Fruit fly (Drosophila melanogaster) whole organism, embryonic: ENCODE results near the gene CG42728.

Experiments
- C15 ChIP-seq: fragments of 200-800 bp; sonication (Bioruptor generic); IDR thresholded peaks from 3 replicates; pipeline ENCODE4 v1.3.6; 2022; ENCODE audit warnings: missing biosample characterization, missing genetic modification characterization
- CG10274 ChIP-seq: fragments of 200-800 bp; sonication (Bioruptor generic); optimal IDR thresholded peaks from 3 replicates; lab custom pipeline; 2017; ENCODE audit warnings: missing biosample characterization, mild to moderate bottlenecking, missing genetic modification characterization
- CG11398 ChIP-seq: fragments of 200-800 bp; sonication (Bioruptor generic); optimal IDR thresholded peaks from 2 replicates; lab custom pipeline; 2016; ENCODE audit warnings: missing biosample characterization, missing genetic modification characterization
- CG12299 ChIP-seq: fragments of 200-800 bp; sonication (Bioruptor generic); optimal IDR thresholded peaks from 2 replicates; lab custom pipeline; 2018; ENCODE audit warnings: missing biosample characterization, mild to moderate bottlenecking, missing genetic modification characterization
- CG13424 ChIP-seq: fragments of 200-800 bp; sonication (Bioruptor generic); optimal IDR thresholded peaks from 2 replicates; lab custom pipeline; 2019; ENCODE audit warnings: missing biosample characterization, mild to moderate bottlenecking, missing genetic modification characterization, moderate library complexity
- CG14965 ChIP-seq: fragments of 200-800 bp; sonication (Bioruptor generic); optimal IDR thresholded peaks from 2 replicates; lab custom pipeline; 2016; ENCODE audit warnings: missing biosample characterization, missing genetic modification characterization, borderline replicate concordance
- CG17912 ChIP-seq: fragments of 200-800 bp; sonication (Bioruptor generic); optimal IDR thresholded peaks from 2 replicates; lab custom pipeline; 2018; ENCODE audit warnings: missing biosample characterization, mild to moderate bottlenecking, missing genetic modification characterization
- CG18011 ChIP-seq: fragments of 200-800 bp; sonication (Bioruptor generic); optimal IDR thresholded peaks from 2 replicates; lab custom pipeline; 2017; ENCODE audit warnings: missing biosample characterization, missing genetic modification characterization, mild to moderate bottlenecking, moderate library complexity, missing genotype
- CG1832 ChIP-seq: fragments of 200-800 bp; sonication (Bioruptor generic); optimal IDR thresholded peaks from 2 replicates; lab custom pipeline; 2017; ENCODE audit warnings: missing biosample characterization, mild to moderate bottlenecking, missing genetic modification characterization, inconsistent platforms
- CG2129 ChIP-seq: fragments of 200-800 bp; sonication (Bioruptor generic); IDR thresholded peaks from 2 replicates; pipeline ENCODE4 v1.3.6; 2022; ENCODE audit warnings: missing biosample characterization, missing genetic modification characterization; ENCODE audit not compliant: partially characterized antibody
- CG30431 ChIP-seq: fragments of 200-800 bp; sonication (Bioruptor generic); optimal IDR thresholded peaks from 2 replicates; lab custom pipeline; 2017; ENCODE audit warnings: missing biosample characterization, missing genetic modification characterization
- CG3065 ChIP-seq: fragments of 200-800 bp; sonication (Bioruptor generic); optimal IDR thresholded peaks from 2 replicates; lab custom pipeline; 2016; ENCODE audit warnings: missing biosample characterization, missing genetic modification characterization
- CG3995 ChIP-seq: fragments of 200-800 bp; sonication (Bioruptor generic); optimal IDR thresholded peaks from 3 replicates; lab custom pipeline; 2016; ENCODE audit warnings: missing biosample characterization, missing genetic modification characterization
- CG4617 ChIP-seq: fragments of 200-800 bp; sonication (Bioruptor generic); optimal IDR thresholded peaks from 3 replicates; lab custom pipeline; 2016; ENCODE audit warnings: missing biosample characterization, missing genetic modification characterization, borderline replicate concordance
- CG4730 ChIP-seq: fragments of 200-800 bp; sonication (Bioruptor generic); IDR thresholded peaks from 2 replicates; pipeline ENCODE4 v1.3.6; 2022; ENCODE audit warnings: missing biosample characterization, missing genetic modification characterization
- CG8944 ChIP-seq: fragments of 200-800 bp; sonication (Bioruptor generic); optimal IDR thresholded peaks from 3 replicates; lab custom pipeline; 2016; ENCODE audit warnings: missing biosample characterization, missing genetic modification characterization
- CG9609 ChIP-seq: fragments of 200-800 bp; sonication (Bioruptor generic); optimal IDR thresholded peaks from 3 replicates; lab custom pipeline; 2016; ENCODE audit warnings: missing biosample characterization, missing genetic modification characterization
- CG9876 ChIP-seq: fragments of 200-800 bp; sonication (Bioruptor generic); optimal IDR thresholded peaks from 2 replicates; lab custom pipeline; 2016; ENCODE audit warnings: missing biosample characterization, missing genetic modification characterization
- E2f2 ChIP-seq: fragments of 200-800 bp; sonication (Bioruptor generic); IDR thresholded peaks from 2 replicates; pipeline ENCODE4 v1.3.6; 2022; ENCODE audit warnings: missing biosample characterization, missing genetic modification characterization
- Elba2 ChIP-seq: fragments of 200-800 bp; sonication (Bioruptor generic); optimal IDR thresholded peaks from 3 replicates; lab custom pipeline; 2016; ENCODE audit warnings: missing biosample characterization, missing genetic modification characterization
- H15 ChIP-seq: fragments of 200-800 bp; sonication (Bioruptor generic); IDR thresholded peaks from 3 replicates; pipeline ENCODE4 v1.3.6; 2022; ENCODE audit warnings: missing biosample characterization, missing genetic modification characterization
- Hr51 ChIP-seq, 2 experiments: fragments of 200-800 bp; sonication (Bioruptor generic); optimal IDR thresholded peaks; 2 replicates in 1 of 2; 3 replicates in 1 of 2; lab custom pipeline; 2016 to 2018; ENCODE audit warnings: missing biosample characterization in 2 of 2, missing genetic modification characterization in 2 of 2, mild to moderate bottlenecking in 1 of 2, moderate library complexity in 1 of 2
- Kr ChIP-seq: fragments of 200-800 bp; sonication (Bioruptor generic); optimal IDR thresholded peaks from 2 replicates; lab custom pipeline; 2017; ENCODE audit warnings: missing biosample characterization, mild to moderate bottlenecking, missing genetic modification characterization
- Lhr ChIP-seq: fragments of 200-800 bp; sonication (Bioruptor generic); optimal IDR thresholded peaks from 3 replicates; lab custom pipeline; 2017; ENCODE audit warnings: mild to moderate bottlenecking, missing biosample characterization, missing genetic modification reagents, missing genetic modification characterization
- Oaz ChIP-seq: fragments of 200-800 bp; sonication (Bioruptor generic); IDR thresholded peaks from 2 replicates; pipeline ENCODE4 v1.3.6; 2022; ENCODE audit warnings: missing biosample characterization, missing genetic modification characterization
- Trl ChIP-seq, 3 experiments: fragments of >200 bp in 2 of 3; fragments of 200-800 bp in 1 of 3; sonication (Bioruptor generic) in 1 of 3; optimal IDR thresholded peaks; 2 replicates in 1 of 3; 3 replicates in 2 of 3; lab custom pipeline; 2016 to 2017; ENCODE audit warnings: missing biosample characterization in 1 of 3, missing genetic modification characterization in 1 of 3
- bab2 ChIP-seq: fragments of 200-800 bp; sonication (Bioruptor generic); optimal IDR thresholded peaks from 2 replicates; lab custom pipeline; 2016; ENCODE audit warnings: missing biosample characterization, missing genetic modification characterization
- bigmax ChIP-seq: fragments of 200-800 bp; sonication (Bioruptor generic); optimal IDR thresholded peaks from 2 replicates; lab custom pipeline; 2018; ENCODE audit warnings: missing biosample characterization, mild to moderate bottlenecking, missing genetic modification characterization
- crol ChIP-seq: fragments of 200-800 bp; sonication (Bioruptor generic); IDR thresholded peaks from 2 replicates; pipeline ENCODE4 v1.3.6; 2022; ENCODE audit warnings: missing biosample characterization, missing genetic modification characterization
- dati ChIP-seq: fragments of 200-800 bp; sonication (Bioruptor generic); IDR thresholded peaks from 2 replicates; pipeline ENCODE4 v1.3.6; 2022; ENCODE audit warnings: missing biosample characterization, missing genetic modification characterization
- ems ChIP-seq: fragments of 200-800 bp; sonication (Bioruptor generic); optimal IDR thresholded peaks from 3 replicates; lab custom pipeline; 2016; ENCODE audit warnings: missing biosample characterization, missing genetic modification characterization
- fd3F ChIP-seq: fragments of 200-800 bp; sonication (Bioruptor generic); optimal IDR thresholded peaks from 2 replicates; lab custom pipeline; 2018; ENCODE audit warnings: missing biosample characterization, mild to moderate bottlenecking, missing genetic modification characterization, moderate library complexity
- gem ChIP-seq: fragments of 200-800 bp; sonication (Bioruptor generic); optimal IDR thresholded peaks from 2 replicates; lab custom pipeline; 2019; ENCODE audit warnings: missing biosample characterization, mild to moderate bottlenecking, missing genetic modification characterization, moderate library complexity
- kah ChIP-seq: fragments of 200-800 bp; sonication (Bioruptor generic); optimal IDR thresholded peaks from 2 replicates; lab custom pipeline; 2018; ENCODE audit warnings: missing biosample characterization, mild to moderate bottlenecking, missing genetic modification characterization
- lmd ChIP-seq: fragments of 200-800 bp; sonication (Bioruptor generic); IDR thresholded peaks from 2 replicates; pipeline ENCODE4 v1.3.6; 2022; ENCODE audit warnings: missing biosample characterization, missing genetic modification characterization
- lola ChIP-seq, 3 experiments: fragments of >200 bp in 2 of 3; fragments of 200-800 bp in 1 of 3; sonication (Bioruptor generic) in 1 of 3; optimal IDR thresholded peaks; 2 replicates each; lab custom pipeline; 2017 to 2019; ENCODE audit warnings: missing biosample characterization in 3 of 3, missing genetic modification characterization in 3 of 3, mild to moderate bottlenecking in 1 of 3, moderate library complexity in 1 of 3
- maf-S ChIP-seq: fragments of 200-800 bp; sonication (Bioruptor generic); optimal IDR thresholded peaks from 2 replicates; lab custom pipeline; 2016; ENCODE audit warnings: missing biosample characterization, missing genetic modification characterization
- nerfin-2 ChIP-seq: fragments of 200-800 bp; sonication (Bioruptor generic); IDR thresholded peaks from 2 replicates; pipeline ENCODE4 v1.3.6; 2022; ENCODE audit warnings: missing biosample characterization, missing genetic modification characterization; ENCODE audit not compliant: partially characterized antibody
- oc ChIP-seq: fragments of 200-800 bp; sonication (Bioruptor generic); optimal IDR thresholded peaks from 2 replicates; lab custom pipeline; 2018; ENCODE audit warnings: missing biosample characterization, mild to moderate bottlenecking, missing genetic modification characterization, moderate library complexity
- pan ChIP-seq, 4 experiments: fragments of >200 bp in 3 of 4; fragments of 200-800 bp in 1 of 4; sonication (Bioruptor generic) in 1 of 4; optimal IDR thresholded peaks in 3 of 4; IDR thresholded peaks in 1 of 4; 2 replicates each; pipeline versions ENCODE4 v1.3.6 to Lab custom; 2017 to 2022; ENCODE audit warnings: missing biosample characterization in 2 of 4, missing genetic modification characterization in 2 of 4, mixed read lengths in 1 of 4
- pita ChIP-seq: fragments of 200-800 bp; sonication (Bioruptor generic); optimal IDR thresholded peaks from 2 replicates; lab custom pipeline; 2017; ENCODE audit warnings: missing biosample characterization, mild to moderate bottlenecking, missing genetic modification characterization
- pzg ChIP-seq: fragments of 200-800 bp; sonication (Bioruptor generic); optimal IDR thresholded peaks from 3 replicates; lab custom pipeline; 2018; ENCODE audit warnings: missing biosample characterization, mild to moderate bottlenecking, missing genetic modification characterization, moderate library complexity
- ro ChIP-seq: fragments of 200-800 bp; sonication (Bioruptor generic); IDR thresholded peaks from 2 replicates; pipeline ENCODE4 v1.3.6; 2022; ENCODE audit warnings: missing biosample characterization, missing genetic modification characterization
- seq ChIP-seq: fragments of 200-800 bp; sonication (Bioruptor generic); IDR thresholded peaks from 2 replicates; pipeline ENCODE4 v1.3.6; 2022; ENCODE audit warnings: missing biosample characterization, missing genetic modification characterization
- sisA ChIP-seq: fragments of 200-800 bp; sonication (Bioruptor generic); IDR thresholded peaks from 2 replicates; pipeline ENCODE4 v1.3.6; 2022; ENCODE audit warnings: missing biosample characterization, missing genetic modification characterization
- unpg ChIP-seq: fragments of 200-800 bp; sonication (Bioruptor generic); optimal IDR thresholded peaks from 3 replicates; lab custom pipeline; 2018; ENCODE audit warnings: missing biosample characterization, mild to moderate bottlenecking, missing genetic modification characterization, moderate library complexity

Gene CG42728

DNA sequence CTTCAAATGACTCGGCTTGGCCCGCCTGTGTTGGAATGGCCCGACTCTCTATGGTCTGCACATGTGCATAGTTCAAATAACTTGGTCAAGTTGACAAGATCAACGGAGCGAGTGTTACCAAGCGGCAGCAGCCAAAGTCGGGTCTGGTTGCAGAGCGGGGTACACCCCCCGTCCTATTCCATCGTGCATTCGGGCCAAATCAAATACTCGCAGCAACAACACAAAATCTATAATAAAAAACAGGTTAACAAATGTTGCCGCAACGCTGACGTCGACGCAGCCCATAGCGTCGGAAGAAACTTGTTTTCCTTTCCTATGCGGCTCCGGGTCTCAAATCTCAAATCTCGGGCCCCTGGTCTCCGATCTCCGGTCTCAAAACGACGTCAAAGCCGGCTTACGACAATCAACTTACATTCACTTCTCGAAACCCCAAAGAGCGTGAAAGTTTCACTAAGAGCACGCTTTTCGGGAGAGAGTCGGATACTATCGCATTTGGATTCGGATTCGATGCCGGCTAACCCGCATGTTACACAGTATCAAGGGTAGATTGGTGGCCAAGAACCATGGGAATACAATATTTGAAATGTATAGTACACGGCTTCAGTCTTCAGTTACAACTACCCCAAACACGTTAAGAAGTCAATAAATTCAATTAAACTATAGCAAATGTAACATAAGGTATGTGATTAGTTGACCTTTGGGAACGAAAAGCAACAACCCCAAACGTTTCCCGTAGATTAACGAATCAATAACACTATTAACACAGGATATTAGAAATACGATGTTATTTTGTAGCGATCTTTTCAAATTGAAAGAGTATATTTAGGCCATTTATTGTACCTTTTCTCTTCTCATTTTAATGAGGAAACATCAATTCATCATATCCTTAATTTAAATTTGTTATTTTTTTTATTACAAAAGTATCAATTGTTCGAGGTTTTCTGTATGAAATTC lies 6.6 kb upstream of the CG42728 start (continued):
- TF ChIP-seq CG8944 (GFP tag; lab: Kevin White, UChicago) (peak; percentile 59), dati (GFP tag; lab: Robert Waterston, UW) (no peak), CG9609 (GFP tag; lab: Kevin White, UChicago) (peak; percentile 52), lmd (GFP tag; lab: Robert Waterston, UW) (peak; percentile 58; the same call in 1 of the 2 replicates), seq (GFP tag; lab: Robert Waterston, UW) (0 out of 2 replicates have a peak, but pooled peaks have one; percentile 16), Kr (GFP tag; lab: Kevin White, UChicago) (no peak), CG9876 (GFP tag; lab: Kevin White, UChicago) (no peak), ro (GFP tag; lab: Robert Waterston, UW) (no peak), CG14965 (GFP tag; lab: Kevin White, UChicago) (no peak), Elba2 (no peak), CG11398 (GFP tag; lab: Kevin White, UChicago) (no peak), maf-S (GFP tag; lab: Kevin White, UChicago) (peak; percentile 28), CG3065 (GFP tag; lab: Kevin White, UChicago) (no peak), H15 (no peak), Lhr (GFP tag; lab: Kevin White, UChicago) (peak; percentile 26), CG4730 (GFP tag; lab: Robert Waterston, UW) (no peak), pzg (GFP tag; lab: Kevin White, UChicago) (no peak), C15 (GFP tag; lab: Robert Waterston, UW) (no peak), pan (optimal IDR thresholded peaks at IDR 0.05; lab: Kevin White, UChicago) (peak in 1 of 2 experiments; percentile 82), pan (GFP tag; optimal IDR thresholded peaks at IDR 0.05 in 1 of 2, IDR thresholded peaks at IDR 0.05 in 1 of 2) (peak; percentile 21 to 71), bab2 (peak; percentile 61), pita (GFP tag; lab: Kevin White, UChicago) (no peak), CG2129 (GFP tag; lab: Robert Waterston, UW) (no peak), CG17912 (GFP tag; lab: Kevin White, UChicago) (no peak), CG10274 (GFP tag; lab: Kevin White, UChicago) (peak; percentile 43), crol (peak; percentile 83), fd3F (peak; percentile 33), sisA (GFP tag; lab: Robert Waterston, UW) (peak; percentile 61), CG3995 (GFP tag; lab: Kevin White, UChicago) (no peak), nerfin-2 (GFP tag; lab: Robert Waterston, UW) (no peak), Trl (optimal IDR thresholded peaks at IDR 0.05; lab: Kevin White, UChicago) (peak in 1 of 2 experiments; percentile 68), Trl (GFP tag; optimal IDR thresholded peaks at IDR 0.05; lab: Kevin White, UChicago) (no peak), Hr51 (GFP tag; optimal IDR thresholded peaks at IDR 0.05; lab: Kevin White, UChicago) (peak in 1 of 2 experiments; percentile 77), CG30431 (peak; percentile 36), CG13424 (tag; lab: Kevin White, UChicago) (peak; percentile 68), CG18011 (GFP tag; lab: Kevin White, UChicago) (peak; percentile 11), lola (GFP tag; optimal IDR thresholded peaks at IDR 0.05; lab: Kevin White, UChicago) (peak in 1 of 3 experiments; percentile 83), unpg (peak; percentile 34), CG1832 (GFP tag; lab: Kevin White, UChicago) (no peak), Oaz (GFP tag; lab: Robert Waterston, UW) (no peak), gem (tag; lab: Kevin White, UChicago) (peak; percentile 83), oc (tag; lab: Kevin White, UChicago) (no peak), ems (GFP tag; lab: Kevin White, UChicago) (peak; percentile 53), CG4617 (peak; percentile 5), CG12299 (tag; lab: Kevin White, UChicago) (no peak), kah (GFP tag; lab: Kevin White, UChicago) (no peak), bigmax (GFP tag; lab: Kevin White, UChicago) (no peak), E2f2 (GFP tag; lab: Robert Waterston, UW) (no peak)
